Worm (Caenorhabditis elegans): Measurements from ENCODE around the gene ZK899.7.
"Not testable (repeated sequence)": the region's sequence is repeated elsewhere in the genome, so short reads cannot be mapped to it uniquely, and the experiment has no call there.

The ZK899.7 gene

DNA sequence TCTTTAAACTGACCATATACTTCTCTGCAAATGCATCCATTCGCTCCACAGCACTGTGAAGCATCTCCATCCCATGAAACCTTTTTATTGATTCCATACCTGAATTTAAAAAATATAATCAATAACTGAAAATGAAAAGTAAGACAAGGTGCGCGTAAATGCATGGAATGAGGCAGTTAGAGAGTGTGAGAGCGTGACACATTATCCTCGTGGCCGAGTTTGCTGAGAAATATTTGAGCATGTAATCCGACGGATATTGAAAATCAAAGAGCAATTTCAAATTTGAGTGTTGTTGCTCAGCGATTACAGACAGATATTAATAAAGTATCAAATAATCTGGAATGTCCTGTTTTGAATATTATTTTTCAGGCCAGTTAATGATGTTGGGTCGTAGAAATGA lies at the start of gene ZK899.7:
TSS of gene ZK899.7 (minus strand) at position 101 of the 400 bp plus-strand sequence.
- TF ChIP-seq ref-1 (GFP tag; conservative IDR thresholded peaks at IDR 0.05) (no peak), ztf-23 (GFP tag; IDR thresholded peaks at IDR 0.05) (no peak), cog-1 (tag; optimal IDR thresholded peaks at IDR 0.05) (no peak), flt-1 (GFP tag; IDR thresholded peaks at IDR 0.05) (no peak), klf-2 (GFP tag; conservative IDR thresholded peaks at IDR 0.05) (no peak), ztf-29 (GFP tag; IDR thresholded peaks at IDR 0.05) (no peak), T22C8.4 (GFP tag; IDR thresholded peaks at IDR 0.05) (no peak), tab-1 (GFP tag; IDR thresholded peaks at IDR 0.05) (no peak), med-1 (GFP tag; optimal IDR thresholded peaks at IDR 0.05; ENCODE audit: insufficient read depth) (no peak)

DNA sequence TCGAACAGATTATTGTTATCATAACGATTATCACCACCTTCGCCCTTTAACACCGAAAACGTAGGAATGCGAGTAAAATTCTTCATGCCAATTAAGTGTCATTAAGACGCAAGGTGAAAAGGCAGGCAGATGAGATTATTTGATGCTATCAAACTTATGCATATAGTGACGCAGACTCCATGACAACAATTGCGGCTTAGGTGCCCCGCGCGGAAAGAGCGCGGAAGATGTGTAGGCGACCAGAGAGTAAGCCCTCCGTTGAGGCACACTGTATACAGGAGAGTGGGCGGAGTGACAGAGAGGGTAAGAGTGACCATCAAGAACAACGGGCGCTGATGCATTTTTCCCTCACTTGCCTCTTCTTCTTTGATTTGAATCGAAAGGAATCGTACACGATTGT lies 45.4 kb upstream of the ZK899.7 start:
- TF ChIP-seq ztf-23 (GFP tag; IDR thresholded peaks at IDR 0.05) (no peak), tab-1 (GFP tag; IDR thresholded peaks at IDR 0.05) (no peak), ztf-29 (GFP tag; IDR thresholded peaks at IDR 0.05) (peak; percentile 86)

DNA sequence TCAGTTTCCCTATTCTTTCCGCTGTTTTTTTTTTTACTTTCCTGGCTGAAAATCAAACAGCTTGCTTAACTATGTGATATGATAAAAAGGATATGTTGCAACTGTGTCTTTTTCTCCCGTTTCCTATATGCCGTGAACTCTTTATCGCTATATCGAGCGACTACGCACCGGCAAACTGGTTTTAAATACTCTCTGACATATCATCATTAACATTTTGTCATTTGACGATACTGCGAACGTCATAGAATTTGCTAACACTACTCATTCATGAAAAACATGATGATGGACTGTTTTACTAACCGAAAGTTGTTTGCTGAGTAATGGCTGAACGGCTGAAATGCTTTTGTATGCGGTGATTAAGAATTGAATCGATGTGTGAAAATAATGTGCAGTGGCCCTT lies 42.2 kb upstream of the ZK899.7 start:
- no peak for TF ChIP-seq ztf-23 (GFP tag; IDR thresholded peaks at IDR 0.05)
- TF ChIP-seq ztf-29 (GFP tag; IDR thresholded peaks at IDR 0.05) = no peak

DNA sequence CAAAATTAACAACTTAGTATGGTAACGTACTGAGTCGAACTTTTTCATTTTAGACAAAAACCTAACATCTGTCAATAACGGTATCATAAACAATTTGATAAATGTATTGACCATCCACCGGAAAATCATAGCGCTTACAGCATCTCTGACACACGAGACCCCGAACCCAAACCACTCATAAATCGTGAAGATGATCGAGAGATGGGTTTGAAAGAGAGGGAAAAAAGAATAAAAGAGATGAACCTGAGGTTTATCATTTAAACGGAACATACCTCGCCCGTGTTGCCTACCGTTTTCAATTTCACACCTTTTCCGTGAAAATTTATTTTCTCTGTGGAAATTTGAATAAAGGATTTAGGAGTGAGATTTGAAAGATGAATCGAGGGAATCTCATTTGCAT lies 40.3 kb upstream of the ZK899.7 start:
- TF ChIP-seq ztf-29 (GFP tag; IDR thresholded peaks at IDR 0.05) (no peak), T22C8.4 (GFP tag; IDR thresholded peaks at IDR 0.05) (no peak), klf-2 (GFP tag; conservative IDR thresholded peaks at IDR 0.05) (no peak), ztf-23 (GFP tag; IDR thresholded peaks at IDR 0.05) (no peak), tab-1 (GFP tag; IDR thresholded peaks at IDR 0.05) (no peak), med-1 (GFP tag; optimal IDR thresholded peaks at IDR 0.05; ENCODE audit: insufficient read depth) (no peak), ref-1 (GFP tag; conservative IDR thresholded peaks at IDR 0.05) (no peak), flt-1 (GFP tag; IDR thresholded peaks at IDR 0.05) (no peak), cog-1 (tag; optimal IDR thresholded peaks at IDR 0.05) (no peak)

DNA sequence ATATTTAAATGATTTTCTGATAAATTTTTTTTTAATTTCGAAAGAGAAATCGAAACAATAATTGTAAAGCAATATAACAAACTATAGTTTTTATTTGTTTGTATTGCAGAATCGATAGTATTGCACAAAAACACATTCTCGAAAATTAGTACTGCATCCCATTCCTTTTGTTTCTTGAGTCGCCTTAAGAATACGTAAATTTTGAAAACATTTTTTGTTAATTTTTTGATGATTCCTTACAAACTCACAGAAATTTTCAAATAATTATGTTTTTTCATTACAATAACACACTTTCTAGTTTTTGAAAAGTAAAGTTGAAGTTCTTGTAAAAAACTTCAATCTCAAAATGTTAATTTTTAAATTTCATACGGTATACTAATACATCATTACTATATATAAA lies 36.9 kb upstream of the ZK899.7 start:
- no peak for TF ChIP-seq flt-1 (GFP tag; IDR thresholded peaks at IDR 0.05)
- TF ChIP-seq klf-2 (GFP tag; conservative IDR thresholded peaks at IDR 0.05) = no peak
- TF ChIP-seq cog-1 (tag; optimal IDR thresholded peaks at IDR 0.05) = no peak
- TF ChIP-seq tab-1 (GFP tag; IDR thresholded peaks at IDR 0.05) = no peak
- no peak for TF ChIP-seq ztf-29 (GFP tag; IDR thresholded peaks at IDR 0.05)
- no peak for TF ChIP-seq T22C8.4 (GFP tag; IDR thresholded peaks at IDR 0.05)
- no peak for TF ChIP-seq med-1 (GFP tag; optimal IDR thresholded peaks at IDR 0.05; ENCODE audit: insufficient read depth)
- TF ChIP-seq ref-1 (GFP tag; conservative IDR thresholded peaks at IDR 0.05) = no peak
- TF ChIP-seq ztf-23 (GFP tag; IDR thresholded peaks at IDR 0.05) = no peak

DNA sequence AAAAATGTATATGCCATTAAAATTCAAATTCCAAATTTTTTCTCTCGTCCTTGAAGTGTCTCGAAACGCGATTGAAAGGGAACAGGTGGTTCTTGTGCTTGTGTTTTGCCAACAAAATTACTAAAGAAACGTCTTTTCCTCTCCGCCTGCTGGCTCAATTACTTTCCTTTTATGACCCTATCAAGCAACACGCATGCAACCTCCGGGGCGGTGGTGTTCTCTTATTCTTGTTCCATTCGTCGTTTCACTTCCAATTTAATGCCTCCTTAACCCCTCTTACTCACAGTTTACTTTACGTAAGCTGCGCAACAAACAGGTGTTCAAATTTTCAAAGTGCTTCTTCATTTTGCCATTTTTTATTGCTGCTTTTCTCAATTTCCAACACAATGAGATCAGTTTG lies 34.5 kb upstream of the ZK899.7 start:
- TF ChIP-seq cog-1 (tag; optimal IDR thresholded peaks at IDR 0.05) (no peak), ztf-29 (GFP tag; IDR thresholded peaks at IDR 0.05) (no peak), tab-1 (GFP tag; IDR thresholded peaks at IDR 0.05) (no peak), T22C8.4 (GFP tag; IDR thresholded peaks at IDR 0.05) (no peak), med-1 (GFP tag; optimal IDR thresholded peaks at IDR 0.05; ENCODE audit: insufficient read depth) (no peak), flt-1 (GFP tag; IDR thresholded peaks at IDR 0.05) (no peak), klf-2 (GFP tag; conservative IDR thresholded peaks at IDR 0.05) (no peak), ztf-23 (GFP tag; IDR thresholded peaks at IDR 0.05) (no peak)

DNA sequence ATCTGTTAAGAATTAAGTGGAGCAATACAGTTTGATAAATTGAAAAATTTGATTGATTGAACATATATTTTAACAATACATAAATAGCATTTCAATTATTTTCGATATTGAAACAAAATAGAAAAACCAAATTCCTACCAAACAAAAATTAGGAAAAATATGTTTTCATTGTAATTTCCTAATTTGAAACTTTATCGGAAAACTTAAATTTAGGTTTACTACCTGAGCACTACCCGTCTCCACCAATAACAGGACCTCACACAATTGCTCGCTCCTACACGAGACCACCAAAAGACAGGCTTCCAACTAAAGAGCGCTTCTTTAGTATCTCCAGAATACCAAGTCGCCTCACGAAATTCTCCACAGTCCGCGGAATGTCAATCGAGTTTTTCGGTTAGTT lies 27.5 kb upstream of the ZK899.7 start:
- no peak for TF ChIP-seq T22C8.4 (GFP tag; IDR thresholded peaks at IDR 0.05)

DNA sequence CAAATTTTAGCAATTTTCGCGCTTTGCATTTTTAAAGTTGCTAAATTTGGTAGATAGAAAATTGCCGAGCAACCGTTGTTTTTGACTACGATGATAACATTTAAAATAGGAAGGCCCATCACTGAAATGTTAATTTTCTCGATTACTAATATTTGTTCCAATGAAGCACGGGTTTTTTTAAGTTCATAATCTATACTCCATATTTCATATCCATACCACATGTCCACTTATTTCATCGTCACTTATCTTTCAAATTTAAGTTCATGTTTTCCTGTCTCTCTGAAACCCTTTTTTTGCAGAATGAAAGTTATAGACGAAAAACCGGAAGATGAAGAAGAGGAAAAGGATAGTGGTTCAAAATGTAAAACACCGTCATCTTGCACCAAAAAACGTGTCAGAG lies 22.9 kb upstream of the ZK899.7 start, which contains the start of gene gap-2:
TSS of gene gap-2 (plus strand) at position 301 of the 400 bp plus-strand sequence.
- no peak for TF ChIP-seq klf-2 (GFP tag; conservative IDR thresholded peaks at IDR 0.05)
- TF ChIP-seq ztf-23 (GFP tag; IDR thresholded peaks at IDR 0.05) = no peak
- TF ChIP-seq T22C8.4 (GFP tag; IDR thresholded peaks at IDR 0.05) = no peak
- TF ChIP-seq ref-1 (GFP tag; conservative IDR thresholded peaks at IDR 0.05) = no peak
- no peak for TF ChIP-seq ztf-29 (GFP tag; IDR thresholded peaks at IDR 0.05)
- TF ChIP-seq flt-1 (GFP tag; IDR thresholded peaks at IDR 0.05) = no peak
- TF ChIP-seq cog-1 (tag; optimal IDR thresholded peaks at IDR 0.05) = no peak
- TF ChIP-seq tab-1 (GFP tag; IDR thresholded peaks at IDR 0.05) = no peak
- no peak for TF ChIP-seq med-1 (GFP tag; optimal IDR thresholded peaks at IDR 0.05; ENCODE audit: insufficient read depth)

DNA sequence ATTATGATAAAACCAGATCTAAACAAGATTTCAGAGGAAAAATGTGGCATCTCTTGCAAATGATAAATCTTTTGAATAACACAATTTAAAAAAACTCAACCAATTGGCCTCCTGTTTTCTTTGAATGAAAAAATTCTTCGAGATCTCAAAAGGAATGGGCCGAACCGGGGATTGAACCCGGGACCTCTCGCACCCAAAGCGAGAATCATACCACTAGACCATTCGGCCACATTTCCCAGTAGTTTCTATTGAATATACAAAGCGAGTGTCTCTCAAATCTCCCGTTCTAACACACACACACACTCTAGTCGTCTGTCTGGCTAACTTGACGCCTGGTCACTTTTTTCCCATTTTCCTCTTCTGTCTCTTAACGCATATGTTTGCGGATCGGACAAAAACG lies 18.3 kb upstream of the ZK899.7 start:
- TF ChIP-seq ztf-23 (GFP tag; IDR thresholded peaks at IDR 0.05) (peak; percentile 94), tab-1 (GFP tag; IDR thresholded peaks at IDR 0.05) (peak; percentile 94), med-1 (GFP tag; optimal IDR thresholded peaks at IDR 0.05; ENCODE audit: insufficient read depth) (peak; percentile 75), cog-1 (tag; optimal IDR thresholded peaks at IDR 0.05) (peak; percentile 84), ztf-29 (GFP tag; IDR thresholded peaks at IDR 0.05) (peak; percentile 92), flt-1 (GFP tag; IDR thresholded peaks at IDR 0.05) (peak; percentile 97), klf-2 (GFP tag; conservative IDR thresholded peaks at IDR 0.05) (peak; percentile 90), T22C8.4 (GFP tag; IDR thresholded peaks at IDR 0.05) (peak; percentile 91), ref-1 (GFP tag; conservative IDR thresholded peaks at IDR 0.05) (peak; percentile 87)

DNA sequence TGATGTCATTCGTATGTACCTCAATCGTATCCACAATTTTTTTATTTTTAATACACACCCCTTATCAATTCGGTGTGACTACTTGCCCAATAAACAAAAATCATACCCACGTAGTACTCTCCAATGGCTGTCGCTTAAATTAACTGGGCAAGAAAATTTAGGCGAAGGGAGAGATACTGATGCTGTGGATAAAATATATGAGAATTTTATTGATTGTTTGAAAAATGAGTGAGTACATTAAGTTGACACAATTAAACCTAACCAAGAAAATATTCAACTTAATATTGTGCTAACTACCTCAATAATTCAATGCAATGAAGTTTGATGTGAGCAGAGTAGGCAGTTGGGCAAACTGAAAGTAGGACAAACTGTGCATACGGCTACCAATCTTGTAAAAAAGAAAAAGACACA lies 16.5 kb upstream of the ZK899.7 start:
- TF ChIP-seq ztf-23 (GFP tag; IDR thresholded peaks at IDR 0.05) = peak; percentile 79
- TF ChIP-seq klf-2 (GFP tag; conservative IDR thresholded peaks at IDR 0.05) = no peak
- peak; percentile 97 for TF ChIP-seq cog-1 (tag; optimal IDR thresholded peaks at IDR 0.05)
- no peak for TF ChIP-seq tab-1 (GFP tag; IDR thresholded peaks at IDR 0.05)
- TF ChIP-seq med-1 (GFP tag; optimal IDR thresholded peaks at IDR 0.05; ENCODE audit: insufficient read depth) = no peak
- peak; percentile 98 for TF ChIP-seq T22C8.4 (GFP tag; IDR thresholded peaks at IDR 0.05)
- TF ChIP-seq flt-1 (GFP tag; IDR thresholded peaks at IDR 0.05) = peak; percentile 70; the same call in 1 of the 2 replicates
- TF ChIP-seq ztf-29 (GFP tag; IDR thresholded peaks at IDR 0.05) = no peak
- no peak for TF ChIP-seq ref-1 (GFP tag; conservative IDR thresholded peaks at IDR 0.05)

DNA sequence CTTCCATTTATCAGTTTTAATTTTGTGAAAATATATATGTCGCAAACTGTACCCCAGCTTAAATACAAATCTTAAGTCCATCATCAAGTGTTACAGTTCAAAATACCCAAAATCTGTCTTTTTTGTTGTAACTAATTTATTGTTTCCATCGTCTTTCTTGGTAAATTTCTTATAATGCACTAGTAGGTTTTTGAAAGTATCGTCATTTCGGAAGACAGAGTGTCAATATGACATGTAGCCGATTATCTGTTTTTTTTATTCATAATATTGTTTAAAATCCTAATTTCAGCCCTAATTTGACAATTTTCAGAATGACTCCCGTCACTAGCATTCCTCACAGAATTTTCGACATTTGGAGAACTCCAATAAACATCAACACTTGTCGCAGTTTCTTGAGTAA lies 13.8 kb upstream of the ZK899.7 start, which contains the start of gene ZK899.6:
TSS of gene ZK899.6 (plus strand) at position 301 of the 400 bp plus-strand sequence.
- not testable (repeated sequence) for TF ChIP-seq flt-1 (GFP tag; IDR thresholded peaks at IDR 0.05); tab-1 (GFP tag; IDR thresholded peaks at IDR 0.05); ref-1 (GFP tag; conservative IDR thresholded peaks at IDR 0.05)
